Fruit fly (Drosophila melanogaster) whole organism, prepupa: ENCODE results near the gene CG32354.
A peak's percentile ranks its signal among the peaks of the same experiment; 100 is the strongest.

Experiments
- Blimp-1 ChIP-seq: fragments of 200-800 bp; sonication (Bioruptor generic); optimal IDR thresholded peaks from 3 replicates; lab custom pipeline; 2017; ENCODE audit warnings: missing biosample characterization, missing genetic modification characterization, mild to moderate bottlenecking, moderate library complexity, missing genetic modification reagents
- CG10631 ChIP-seq: fragments of 200-800 bp; sonication (Bioruptor generic); optimal IDR thresholded peaks from 2 replicates; lab custom pipeline; 2016; ENCODE audit warnings: missing biosample characterization, missing genetic modification characterization
- CG10669 ChIP-seq: fragments of 200-800 bp; sonication (Bioruptor generic); optimal IDR thresholded peaks from 3 replicates; lab custom pipeline; 2018; ENCODE audit warnings: missing biosample characterization, mild to moderate bottlenecking, missing genetic modification characterization, moderate library complexity
- CG11294 ChIP-seq: fragments of 200-800 bp; sonication (Bioruptor generic); IDR thresholded peaks from 2 replicates; pipeline ENCODE4 v1.3.6; 2022; ENCODE audit warnings: missing biosample characterization, missing genetic modification characterization
- CG11762 ChIP-seq: fragments of 200-800 bp; sonication (Bioruptor generic); optimal IDR thresholded peaks from 3 replicates; lab custom pipeline; 2016; ENCODE audit warnings: missing biosample characterization, missing genetic modification characterization; ENCODE audit not compliant: insufficient read depth
- CG11902 ChIP-seq: fragments of 200-800 bp; sonication (Bioruptor generic); optimal IDR thresholded peaks from 3 replicates; lab custom pipeline; 2016; ENCODE audit warnings: missing biosample characterization, missing genetic modification characterization
- CG15336 ChIP-seq: fragments of 200-800 bp; sonication (Bioruptor generic); IDR thresholded peaks from 2 replicates; pipeline ENCODE4 v1.3.6; 2022; ENCODE audit warnings: missing biosample characterization, missing genetic modification characterization
- CG1621 ChIP-seq: fragments of 200-800 bp; sonication (Bioruptor generic); optimal IDR thresholded peaks from 3 replicates; lab custom pipeline; 2018; ENCODE audit warnings: missing biosample characterization, mild to moderate bottlenecking, missing genetic modification characterization
- CG16779 ChIP-seq: fragments of 200-800 bp; sonication (Bioruptor generic); optimal IDR thresholded peaks from 3 replicates; lab custom pipeline; 2017; ENCODE audit warnings: missing biosample characterization, mild to moderate bottlenecking, missing genetic modification characterization
- CG3032 ChIP-seq: fragments of 200-800 bp; optimal IDR thresholded peaks from 2 replicates; lab custom pipeline; 2019; ENCODE audit warnings: missing biosample characterization, mild to moderate bottlenecking, missing genetic modification characterization, moderate library complexity
- CG31627 ChIP-seq: fragments of 200-800 bp; sonication (Bioruptor generic); optimal IDR thresholded peaks from 3 replicates; lab custom pipeline; 2016; ENCODE audit warnings: missing biosample characterization, missing genetic modification characterization
- CG32006 ChIP-seq: fragments of 200-800 bp; sonication (Bioruptor generic); optimal IDR thresholded peaks from 3 replicates; lab custom pipeline; 2017; ENCODE audit warnings: missing biosample characterization, mild to moderate bottlenecking, missing genetic modification characterization
- CG34406 ChIP-seq: fragments of 200-800 bp; sonication (Bioruptor generic); optimal IDR thresholded peaks from 3 replicates; lab custom pipeline; 2016; ENCODE audit warnings: missing biosample characterization, missing genetic modification characterization
- CG3919 ChIP-seq: fragments of 200-800 bp; sonication (Bioruptor generic); optimal IDR thresholded peaks from 3 replicates; lab custom pipeline; 2016; ENCODE audit warnings: missing biosample characterization, missing genetic modification characterization
- CG4318 ChIP-seq: fragments of 200-800 bp; sonication (Bioruptor generic); optimal IDR thresholded peaks from 3 replicates; lab custom pipeline; 2017; ENCODE audit warnings: missing biosample characterization, mild to moderate bottlenecking, missing genetic modification characterization
- CG6163 ChIP-seq: fragments of 200-800 bp; sonication (Bioruptor generic); IDR thresholded peaks from 3 replicates; pipeline ENCODE4 v1.3.6; 2022; ENCODE audit warnings: missing biosample characterization, missing genetic modification characterization
- CG6276 ChIP-seq: fragments of 200-800 bp; sonication (Bioruptor generic); optimal IDR thresholded peaks from 2 replicates; lab custom pipeline; 2017; ENCODE audit warnings: missing biosample characterization, mild to moderate bottlenecking, missing genetic modification characterization
- CG6792 ChIP-seq: fragments of 200-800 bp; sonication (Bioruptor generic); optimal IDR thresholded peaks from 3 replicates; lab custom pipeline; 2016; ENCODE audit warnings: missing biosample characterization, missing genetic modification characterization
- CG6854 ChIP-seq: fragments of 200-800 bp; sonication (Bioruptor generic); optimal IDR thresholded peaks from 2 replicates; lab custom pipeline; 2017; ENCODE audit warnings: missing biosample characterization, mild to moderate bottlenecking, missing genetic modification characterization
- CG8119 ChIP-seq: fragments of 200-800 bp; sonication (Bioruptor generic); IDR thresholded peaks from 3 replicates; pipeline ENCODE4 v1.3.6; 2022; ENCODE audit warnings: missing biosample characterization, missing genetic modification characterization
- CG8319 ChIP-seq: fragments of 200-800 bp; sonication (Bioruptor generic); optimal IDR thresholded peaks from 3 replicates; lab custom pipeline; 2016; ENCODE audit warnings: missing biosample characterization, missing genetic modification characterization
- CG9139 ChIP-seq: fragments of 200-800 bp; sonication (Bioruptor generic); optimal IDR thresholded peaks from 3 replicates; lab custom pipeline; 2017; ENCODE audit warnings: missing biosample characterization, mild to moderate bottlenecking, missing genetic modification characterization
- Eip75B ChIP-seq: fragments of 200-800 bp; sonication (Bioruptor generic); optimal IDR thresholded peaks from 3 replicates; lab custom pipeline; 2016; ENCODE audit warnings: missing biosample characterization, missing genetic modification characterization
- Eip78C ChIP-seq: fragments of 200-800 bp; sonication (Bioruptor generic); peaks from one replicate; lab custom pipeline; 2016; ENCODE audit warnings: missing biosample characterization, missing genetic modification characterization
- Eip93F ChIP-seq: fragments of 200-800 bp; sonication (Bioruptor generic); optimal IDR thresholded peaks from 2 replicates; lab custom pipeline; 2016; ENCODE audit warnings: missing biosample characterization, mild to moderate bottlenecking, missing genetic modification characterization
- Ets21C ChIP-seq: fragments of 200-800 bp; sonication (Bioruptor generic); optimal IDR thresholded peaks from 3 replicates; lab custom pipeline; 2016; ENCODE audit warnings: missing biosample characterization, missing genetic modification characterization
- Ets96B ChIP-seq: fragments of 200-800 bp; optimal IDR thresholded peaks from 2 replicates; lab custom pipeline; 2019; ENCODE audit warnings: missing biosample characterization, mild to moderate bottlenecking, missing genetic modification characterization, moderate library complexity
- Gug ChIP-seq: fragments of 200-800 bp; sonication (Bioruptor generic); IDR thresholded peaks from 2 replicates; pipeline ENCODE4 v1.3.6; 2022; ENCODE audit warnings: missing biosample characterization, missing genetic modification characterization
- Hr38 ChIP-seq: sonication (Bioruptor generic); optimal IDR thresholded peaks from 2 replicates; lab custom pipeline; 2016; ENCODE audit warnings: missing biosample characterization, missing genetic modification characterization
- Hr4 ChIP-seq: fragments of 200-800 bp; sonication (Bioruptor generic); optimal IDR thresholded peaks from 3 replicates; lab custom pipeline; 2016; ENCODE audit warnings: missing biosample characterization, missing genetic modification characterization
- Lpt ChIP-seq: fragments of 200-800 bp; sonication (Bioruptor generic); optimal IDR thresholded peaks from 3 replicates; lab custom pipeline; 2016; ENCODE audit warnings: missing biosample characterization, missing genetic modification characterization
- Met ChIP-seq: fragments of 200-800 bp; sonication (Bioruptor generic); optimal IDR thresholded peaks from 3 replicates; lab custom pipeline; 2016; ENCODE audit warnings: missing biosample characterization, missing genetic modification characterization
- OdsH ChIP-seq: fragments of 200-800 bp; sonication (Bioruptor generic); optimal IDR thresholded peaks from 3 replicates; lab custom pipeline; 2016; ENCODE audit warnings: missing biosample characterization, missing genetic modification characterization
- Smox ChIP-seq: fragments of 200-800 bp; sonication (Bioruptor generic); optimal IDR thresholded peaks from 3 replicates; lab custom pipeline; 2016; ENCODE audit warnings: missing biosample characterization, missing genetic modification characterization
- Sox102F ChIP-seq: fragments of 200-800 bp; sonication (Bioruptor generic); optimal IDR thresholded peaks from 2 replicates; lab custom pipeline; 2016; ENCODE audit warnings: missing biosample characterization, mild to moderate bottlenecking, missing genetic modification characterization
- Sox14 ChIP-seq: fragments of 200-800 bp; sonication (Bioruptor generic); optimal IDR thresholded peaks from 3 replicates; lab custom pipeline; 2016; ENCODE audit warnings: missing biosample characterization, missing genetic modification characterization
- Sox15 ChIP-seq: fragments of 200-800 bp; sonication (Bioruptor generic); optimal IDR thresholded peaks from 3 replicates; lab custom pipeline; 2016; ENCODE audit warnings: missing biosample characterization, missing genetic modification characterization
- achi ChIP-seq: fragments of 200-800 bp; sonication (Bioruptor generic); optimal IDR thresholded peaks from 3 replicates; lab custom pipeline; 2016; ENCODE audit warnings: missing biosample characterization, missing genetic modification characterization
- acj6 ChIP-seq: fragments of 200-800 bp; sonication (Bioruptor generic); optimal IDR thresholded peaks from 3 replicates; lab custom pipeline; 2016; ENCODE audit warnings: missing biosample characterization, missing genetic modification characterization
- cyc ChIP-seq: fragments of 200-800 bp; sonication (Bioruptor generic); optimal IDR thresholded peaks from 3 replicates; lab custom pipeline; 2016; ENCODE audit warnings: missing biosample characterization, missing genetic modification characterization
- eg ChIP-seq: fragments of 200-800 bp; sonication (Bioruptor generic); IDR thresholded peaks from 3 replicates; pipeline ENCODE4 v1.3.6; 2022; ENCODE audit warnings: missing biosample characterization, missing genetic modification characterization
- esn ChIP-seq: fragments of 200-800 bp; sonication (Bioruptor generic); optimal IDR thresholded peaks from 2 replicates; lab custom pipeline; 2016; ENCODE audit warnings: missing biosample characterization, mild to moderate bottlenecking, missing genetic modification characterization, moderate library complexity
- fd85E ChIP-seq: fragments of 200-800 bp; sonication (Bioruptor generic); optimal IDR thresholded peaks from 3 replicates; lab custom pipeline; 2016; ENCODE audit warnings: missing biosample characterization, missing genetic modification characterization
- fkh ChIP-seq: fragments of 200-800 bp; sonication (Bioruptor generic); optimal IDR thresholded peaks from 3 replicates; lab custom pipeline; 2017; ENCODE audit warnings: missing biosample characterization, mild to moderate bottlenecking, missing genetic modification characterization, moderate library complexity
- lz ChIP-seq: fragments of 200-800 bp; sonication (Bioruptor generic); optimal IDR thresholded peaks from 3 replicates; lab custom pipeline; 2016; ENCODE audit warnings: missing biosample characterization, missing genetic modification characterization
- net ChIP-seq: fragments of 200-800 bp; sonication (Bioruptor generic); optimal IDR thresholded peaks from 3 replicates; lab custom pipeline; 2016; ENCODE audit warnings: missing biosample characterization, missing genetic modification characterization
- pdm3 ChIP-seq: fragments of 200-800 bp; sonication (Bioruptor generic); optimal IDR thresholded peaks from 3 replicates; lab custom pipeline; 2016; ENCODE audit warnings: missing biosample characterization, missing genetic modification characterization
- salr ChIP-seq, 2 experiments: fragments of 200-800 bp; sonication (Bioruptor generic); optimal IDR thresholded peaks; 3 replicates each; lab custom pipeline; 2016 to 2018; ENCODE audit warnings: missing biosample characterization in 2 of 2, missing genetic modification characterization in 2 of 2, mild to moderate bottlenecking in 1 of 2
- spab ChIP-seq: fragments of 200-800 bp; sonication (Bioruptor generic); optimal IDR thresholded peaks from 2 replicates; lab custom pipeline; 2017; ENCODE audit warnings: missing biosample characterization, mild to moderate bottlenecking, missing genetic modification characterization, missing genetic modification reagents
- svp ChIP-seq: fragments of 200-800 bp; sonication (Bioruptor generic); peaks from one replicate; lab custom pipeline; 2016; ENCODE audit warnings: missing biosample characterization, missing genetic modification characterization
- topi ChIP-seq: fragments of 200-800 bp; sonication (Bioruptor generic); optimal IDR thresholded peaks from 3 replicates; lab custom pipeline; 2016; ENCODE audit warnings: missing biosample characterization, missing genetic modification characterization

CG32354 gene

DNA sequence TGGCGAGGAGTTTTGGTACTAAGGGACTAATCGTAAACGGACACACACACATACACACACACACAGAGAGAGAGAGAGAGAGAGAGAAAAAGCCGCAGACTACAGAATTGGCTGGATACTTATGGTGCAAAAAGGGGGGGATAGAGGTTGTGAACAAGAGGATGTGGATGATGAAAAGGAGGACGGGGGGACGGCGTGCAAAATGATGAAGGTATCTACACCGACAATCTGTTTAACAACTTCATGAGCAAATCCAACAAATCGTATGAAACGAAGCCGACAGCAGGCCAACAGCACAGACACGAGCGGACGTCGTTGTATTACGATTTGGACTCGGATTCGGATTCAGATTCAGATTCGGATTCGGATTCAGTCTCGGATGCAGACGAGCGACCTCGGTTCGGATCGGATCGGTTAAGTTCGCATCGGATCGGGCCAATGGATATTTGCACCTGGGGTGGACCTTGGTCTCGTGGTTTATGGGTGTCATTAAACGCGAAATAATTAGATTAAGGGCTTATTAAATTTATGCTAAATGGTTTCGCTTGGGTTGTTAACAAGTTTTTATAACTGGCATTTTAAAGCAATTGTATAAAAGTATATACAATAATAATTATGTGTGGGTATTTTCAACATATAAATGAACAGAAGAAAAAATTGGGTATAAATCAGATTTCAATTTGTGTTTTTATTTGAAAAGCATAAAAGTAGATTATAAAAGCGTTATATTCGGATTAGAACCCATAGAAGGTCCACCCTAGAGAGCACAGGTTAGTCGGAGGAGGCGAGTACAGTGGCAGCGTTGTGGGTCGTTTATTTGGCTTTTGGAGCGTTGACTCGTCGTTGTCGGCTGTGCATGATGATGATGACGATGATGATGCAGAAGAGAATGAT lies 33.3 kb upstream of the CG32354 start:
- TF ChIP-seq Eip78C (GFP tag; lab: Kevin White, UChicago), result peak; percentile 99
- peak; percentile 89 for TF ChIP-seq CG11902 (GFP tag; lab: Kevin White, UChicago)
- peak; percentile 95 for TF ChIP-seq CG32006
- TF ChIP-seq acj6, result peak; percentile 95
- TF ChIP-seq CG6792 (GFP tag; lab: Kevin White, UChicago), result peak; percentile 95
- TF ChIP-seq eg (GFP tag; lab: Robert Waterston, UW), result peak; percentile 86
- peak; percentile 98 for TF ChIP-seq CG8119 (GFP tag; lab: Robert Waterston, UW)
- TF ChIP-seq CG9139 (GFP tag; lab: Kevin White, UChicago), result peak; percentile 88
- TF ChIP-seq Smox (GFP tag; lab: Kevin White, UChicago), result peak; percentile 91
- TF ChIP-seq fkh (GFP tag; lab: Kevin White, UChicago), result peak; percentile 74
- peak; percentile 53 to 97 for TF ChIP-seq salr (GFP tag; optimal IDR thresholded peaks at IDR 0.05; lab: Kevin White, UChicago)
- peak; percentile 98 for TF ChIP-seq CG3919 (GFP tag; lab: Kevin White, UChicago)
- peak; percentile 96 for TF ChIP-seq spab (GFP tag; lab: Kevin White, UChicago)
- peak; percentile 84 for TF ChIP-seq fd85E (GFP tag; lab: Kevin White, UChicago)
- TF ChIP-seq achi (GFP tag; lab: Kevin White, UChicago), result peak; percentile 95
- TF ChIP-seq CG34406, result peak; percentile 95
- TF ChIP-seq CG6276 (GFP tag; lab: Kevin White, UChicago), result peak; percentile 97
- peak; percentile 95 for TF ChIP-seq CG10669 (GFP tag; lab: Kevin White, UChicago)
- TF ChIP-seq CG10631 (GFP tag; lab: Kevin White, UChicago), result peak; percentile 95
- peak; percentile 91 for TF ChIP-seq CG6163 (GFP tag; lab: Robert Waterston, UW)
- TF ChIP-seq Gug, result peak; percentile 97
- TF ChIP-seq CG6854 (GFP tag; lab: Kevin White, UChicago), result peak; percentile 94
- TF ChIP-seq svp (GFP tag; lab: Kevin White, UChicago), result peak; percentile 99
- peak; percentile 97 for TF ChIP-seq CG11762 (GFP tag; lab: Kevin White, UChicago)
- peak; percentile 97 for TF ChIP-seq Ets96B (tag; lab: Kevin White, UChicago)
- TF ChIP-seq Sox15 (GFP tag; lab: Kevin White, UChicago), result peak; percentile 82
- peak; percentile 91 for TF ChIP-seq pdm3 (GFP tag; lab: Kevin White, UChicago)
- TF ChIP-seq lz (GFP tag; lab: Kevin White, UChicago), result peak; percentile 93
- peak; percentile 94 for TF ChIP-seq OdsH (GFP tag; lab: Kevin White, UChicago)
- TF ChIP-seq net, result peak; percentile 95
- peak; percentile 94 for TF ChIP-seq CG15336 (GFP tag; lab: Robert Waterston, UW)
- TF ChIP-seq CG8319 (GFP tag; lab: Kevin White, UChicago), result peak; percentile 92
- peak; percentile 96 for TF ChIP-seq Eip75B (GFP tag; lab: Kevin White, UChicago)
- peak; percentile 94 for TF ChIP-seq CG4318 (GFP tag; lab: Kevin White, UChicago)
- TF ChIP-seq Blimp-1 (GFP tag; lab: Kevin White, UChicago), result peak; percentile 85
- peak; percentile 94 for TF ChIP-seq CG3032 (tag; lab: Kevin White, UChicago)
- peak; percentile 96 for TF ChIP-seq esn (GFP tag; lab: Kevin White, UChicago)
- peak; percentile 81 for TF ChIP-seq CG1621 (tag; lab: Kevin White, UChicago)
- TF ChIP-seq Sox14, result peak; percentile 89
- TF ChIP-seq cyc, result peak; percentile 90
- TF ChIP-seq Hr38 (GFP tag; lab: Kevin White, UChicago), result no peak
- peak; percentile 93 for TF ChIP-seq Sox102F
- peak; percentile 88 for TF ChIP-seq Hr4 (GFP tag; lab: Kevin White, UChicago)
- peak; percentile 86 for TF ChIP-seq CG11294 (GFP tag; lab: Robert Waterston, UW)
- peak; percentile 94 for TF ChIP-seq topi (GFP tag; lab: Kevin White, UChicago)
- peak; percentile 86 for TF ChIP-seq Lpt (GFP tag; lab: Kevin White, UChicago)
- peak; percentile 94 for TF ChIP-seq Met (GFP tag; lab: Kevin White, UChicago)
- TF ChIP-seq Eip93F (GFP tag; lab: Kevin White, UChicago), result peak; percentile 92
- peak; percentile 96 for TF ChIP-seq CG16779 (tag; lab: Kevin White, UChicago)
- peak; percentile 89 for TF ChIP-seq CG31627 (GFP tag; lab: Kevin White, UChicago)
- TF ChIP-seq Ets21C (GFP tag; lab: Kevin White, UChicago), result peak; percentile 79
